Fruit fly (Drosophila melanogaster): ENCODE results near the gene smog.
A peak's percentile ranks its signal among the peaks of the same experiment; 100 is the strongest.

Gene smog

DNA sequence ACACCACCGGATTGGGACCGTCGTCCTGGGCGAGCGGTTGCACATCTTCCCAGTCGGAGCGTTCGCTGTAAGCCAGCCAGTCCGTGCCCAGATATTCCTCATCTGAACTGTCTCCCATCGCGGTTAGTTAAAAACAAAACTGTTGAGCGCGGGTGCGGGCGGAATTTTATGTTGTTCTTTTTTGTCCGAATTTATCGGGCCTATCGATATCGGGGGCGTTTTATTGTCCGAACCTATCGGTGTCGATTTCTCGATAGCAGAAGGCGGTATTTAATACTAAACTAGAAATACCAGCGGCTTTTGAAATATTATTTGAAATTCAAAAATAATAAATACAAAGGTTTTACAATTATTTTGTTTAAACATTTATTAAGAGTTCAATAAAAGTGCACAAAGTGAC, 22.2 kb upstream of the smog start, which contains the start of gene Fnta (continued):
- 0 out of 3 replicates have a peak, but pooled peaks have one; percentile 22 for TF ChIP-seq CG11695 (GFP tag; IDR thresholded peaks at IDR 0.05)
- TF ChIP-seq CG10274 (GFP tag; optimal IDR thresholded peaks at IDR 0.05) = no peak
- TF ChIP-seq amos (GFP tag; IDR thresholded peaks at IDR 0.05; ENCODE audit: partially characterized antibody) = peak; percentile 80; the same call in 1 of the 2 replicates
- peak; percentile 97 for TF ChIP-seq nerfin-2 (GFP tag; IDR thresholded peaks at IDR 0.05; ENCODE audit: partially characterized antibody)
- no peak for TF ChIP-seq CG17359 (tag; optimal IDR thresholded peaks at IDR 0.05)
- TF ChIP-seq CG15269 (tag; optimal IDR thresholded peaks at IDR 0.05) = no peak
- TF ChIP-seq MTF-1 (GFP tag; optimal IDR thresholded peaks at IDR 0.05; ENCODE audit: borderline replicate concordance) = no peak
- TF ChIP-seq CG14860 (GFP tag; IDR thresholded peaks at IDR 0.05; ENCODE audit: partially characterized antibody) = peak; percentile 81; the same call in 2 of the 3 replicates
- TF ChIP-seq Sin3A (optimal IDR thresholded peaks at IDR 0.05) = no peak
- TF ChIP-seq Atf-2 (GFP tag; optimal IDR thresholded peaks at IDR 0.05) = no peak
- TF ChIP-seq slp2 (GFP tag; optimal IDR thresholded peaks at IDR 0.05) = no peak
- no peak for TF ChIP-seq Ssrp (tag; optimal IDR thresholded peaks at IDR 0.05)
- no peak for TF ChIP-seq GATAe (GFP tag; conservative IDR thresholded peaks at IDR 0.05)
- TF ChIP-seq CG10979 (tag; optimal IDR thresholded peaks at IDR 0.05) = no peak
- TF ChIP-seq Max (GFP tag; optimal IDR thresholded peaks at IDR 0.05) = no peak
- TF ChIP-seq TFAM (GFP tag; optimal IDR thresholded peaks at IDR 0.05) = no peak
- no peak for TF ChIP-seq tin (GFP tag; optimal IDR thresholded peaks at IDR 0.05)
- TF ChIP-seq CG12659 (GFP tag; optimal IDR thresholded peaks at IDR 0.05) = peak; percentile 19
- no peak for TF ChIP-seq CG13624 (GFP tag; optimal IDR thresholded peaks at IDR 0.05)
- TF ChIP-seq bbx (GFP tag; IDR thresholded peaks at IDR 0.05; ENCODE audit: partially characterized antibody) = peak; percentile 96
- no peak for TF ChIP-seq Oaz (GFP tag; IDR thresholded peaks at IDR 0.05)
- no peak for TF ChIP-seq CTCF (GFP tag; optimal IDR thresholded peaks at IDR 0.05)
- TF ChIP-seq C15 (GFP tag; IDR thresholded peaks at IDR 0.05) = no peak
- TF ChIP-seq CG8089 (GFP tag; optimal IDR thresholded peaks at IDR 0.05) = no peak
- TF ChIP-seq CG12071 (GFP tag; optimal IDR thresholded peaks at IDR 0.05) = no peak
- no peak for TF ChIP-seq Eip74EF (GFP tag; optimal IDR thresholded peaks at IDR 0.05)
- TF ChIP-seq CG2875 (GFP tag; optimal IDR thresholded peaks at IDR 0.05) = no peak
- peak; percentile 29 for TF ChIP-seq CG10267 (tag; optimal IDR thresholded peaks at IDR 0.05)
- no peak for TF ChIP-seq Hr39 (optimal IDR thresholded peaks at IDR 0.05)
- TF ChIP-seq CG8944 (GFP tag; optimal IDR thresholded peaks at IDR 0.05) = no peak
- TF ChIP-seq CG14050 (GFP tag; IDR thresholded peaks at IDR 0.05) = no peak
- TF ChIP-seq Side (GFP tag; optimal IDR thresholded peaks at IDR 0.05) = no peak
- TF ChIP-seq Ptx1 (GFP tag; IDR thresholded peaks at IDR 0.05) = no peak
- TF ChIP-seq Gug (GFP tag; IDR thresholded peaks at IDR 0.05) = no peak
- TF ChIP-seq CG10147 (GFP tag; optimal IDR thresholded peaks at IDR 0.05) = no peak
- peak; percentile 66 for TF ChIP-seq MESR4 (GFP tag; optimal IDR thresholded peaks at IDR 0.05)
- TF ChIP-seq inv (GFP tag; IDR thresholded peaks at IDR 0.05; ENCODE audit: partially characterized antibody) = peak; percentile 36
- TF ChIP-seq shn (GFP tag; optimal IDR thresholded peaks at IDR 0.05) = no peak
- TF ChIP-seq Lpt (GFP tag; optimal IDR thresholded peaks at IDR 0.05) = no peak
- TF ChIP-seq Chrac-16 (GFP tag; optimal IDR thresholded peaks at IDR 0.05) = no peak
- TF ChIP-seq gfzf (GFP tag; optimal IDR thresholded peaks at IDR 0.05) = peak; percentile 32
- no peak for TF ChIP-seq CG12219 (GFP tag; optimal IDR thresholded peaks at IDR 0.05)
- TF ChIP-seq bsh (GFP tag; optimal IDR thresholded peaks at IDR 0.05) = no peak
- TF ChIP-seq HLHmδ (GFP tag; optimal IDR thresholded peaks at IDR 0.05) = no peak
- TF ChIP-seq CG2202 (tag; optimal IDR thresholded peaks at IDR 0.05) = no peak
- no peak for TF ChIP-seq ranshi (GFP tag; IDR thresholded peaks at IDR 0.05)
- TF ChIP-seq sd (tag; optimal IDR thresholded peaks at IDR 0.05) = peak; percentile 54
- TF ChIP-seq Hr78 (GFP tag; optimal IDR thresholded peaks at IDR 0.05) = no peak
- TF ChIP-seq CG1832 (GFP tag; optimal IDR thresholded peaks at IDR 0.05) = no peak
- no peak for TF ChIP-seq bcd (GFP tag; optimal IDR thresholded peaks at IDR 0.05)
- no peak for TF ChIP-seq CG32532 (GFP tag; IDR thresholded peaks at IDR 0.05)
